Worm (Caenorhabditis elegans): ENCODE results near the gene T07F12.2.

DNA sequence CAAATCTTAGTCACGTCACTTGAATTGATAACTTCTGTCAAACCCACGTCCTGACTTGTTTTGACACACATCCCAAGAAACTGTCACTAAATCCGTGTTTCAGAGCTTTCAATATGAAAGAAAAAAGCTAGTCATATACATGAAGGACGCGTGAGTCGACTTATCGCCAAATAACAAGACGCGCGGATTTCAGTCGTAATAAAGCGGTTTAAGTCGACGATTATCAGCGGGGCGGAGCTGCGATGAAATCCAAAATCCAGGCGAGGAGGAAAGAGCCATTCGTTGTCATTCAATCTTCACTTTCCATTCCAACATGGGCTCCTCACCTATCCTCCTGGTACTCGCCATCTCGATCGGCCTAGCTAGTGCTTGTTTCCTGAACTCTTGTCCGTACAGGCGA lies 24.2 kb upstream of the T07F12.2 start, which contains the start of gene ntc-1:
- no peak for TF ChIP-seq nfya-1 (tag; optimal IDR thresholded peaks at IDR 0.05; ENCODE audit: insufficient read depth)
- no peak for TF ChIP-seq nhr-77 (tag; optimal IDR thresholded peaks at IDR 0.05)
- TF ChIP-seq ama-1 (optimal IDR thresholded peaks at IDR 0.05), result no peak
- TF ChIP-seq tbx-2 (tag; optimal IDR thresholded peaks at IDR 0.05), result no peak
- no peak for TF ChIP-seq pha-4 (tag; optimal IDR thresholded peaks at IDR 0.05)
- no peak for TF ChIP-seq lin-39 (tag; optimal IDR thresholded peaks at IDR 0.05)
- TF ChIP-seq nhr-76 (tag; optimal IDR thresholded peaks at IDR 0.05), result no peak
